Fruit fly (Drosophila melanogaster): ENCODE measurements around the gene CG5013.

DNA sequence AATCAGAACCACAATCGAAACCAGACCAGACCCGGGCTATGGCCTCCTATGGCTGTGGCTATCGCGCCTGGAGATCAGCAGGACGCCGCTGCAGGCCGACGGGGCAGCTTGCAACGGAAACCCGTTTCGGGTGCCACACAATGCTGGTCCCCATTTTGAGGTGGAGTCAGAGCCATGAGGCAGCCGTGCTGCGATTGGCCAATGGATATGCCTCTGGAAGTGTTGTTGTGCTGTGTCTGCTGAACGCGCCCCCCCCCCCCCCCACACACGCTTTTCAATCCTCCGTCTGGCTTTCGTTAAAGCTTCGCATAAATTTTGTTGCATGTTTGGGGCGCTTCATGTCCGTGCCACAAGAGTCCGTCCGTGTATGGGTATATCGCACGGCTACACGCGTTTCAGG lies 25.4 kb upstream of the CG5013 start:
- TF ChIP-seq EcR (GFP tag; optimal IDR thresholded peaks at IDR 0.05) (no peak), Dll (optimal IDR thresholded peaks at IDR 0.05) (no peak)
